Worm (Caenorhabditis elegans) whole organism, L1 larva: ENCODE results near the gene ZK154.5.

Source experiments
- ces-1 ChIP-seq: fragments of 150-350 bp; optimal IDR thresholded peaks from 2 replicates; lab custom pipeline; 2014; ENCODE audit warnings: missing biosample characterization, missing genetic modification reagents, missing genetic modification characterization
- egl-27 ChIP-seq, 2 experiments: fragments of 150-350 bp in 1 of 2; sonication (generic microtip); optimal IDR thresholded peaks; 3 replicates each; lab custom pipeline; 2017 to 2018; ENCODE audit warnings: missing biosample characterization in 2 of 2, missing genetic modification characterization in 2 of 2, missing genetic modification reagents in 2 of 2
- elt-3 ChIP-seq, 6 experiments: fragments of 150-350 bp in 1 of 6; sonication (generic microtip); optimal IDR thresholded peaks; 2 replicates each; lab custom pipeline; 2017 to 2018; ENCODE audit warnings: missing biosample characterization in 6 of 6, missing genetic modification characterization in 6 of 6, inconsistent platforms in 1 of 6
- grh-1 ChIP-seq: fragments of 200-800 bp; sonication (Bioruptor generic); IDR thresholded peaks from 2 replicates; pipeline ENCODE4 v1.3.6; 2022; ENCODE audit warnings: missing genetic modification reagents, missing genetic modification characterization, missing compliant biosample characterization
- lin-39 ChIP-seq: fragments of 150-350 bp; optimal IDR thresholded peaks from 2 replicates; lab custom pipeline; 2014; ENCODE audit warnings: missing biosample characterization, missing genetic modification reagents, missing genetic modification characterization

- no peak for TF ChIP-seq elt-3 (tag; optimal IDR thresholded peaks at IDR 0.05; lab: Kevin White, UChicago)
- no peak for TF ChIP-seq lin-39 (tag; lab: Kevin White, UChicago)
- TF ChIP-seq egl-27 (tag; optimal IDR thresholded peaks at IDR 0.05; lab: Kevin White, UChicago): no peak
- no peak for TF ChIP-seq grh-1 (GFP tag; lab: Robert Waterston, UW)
- TF ChIP-seq ces-1 (GFP tag; lab: Kevin White, UChicago): no peak
Observed at ce11 chrX:7745386-7745785, 42.3 kb downstream of the ZK154.5 start.
